ENCODE assay signal across 1 fruit fly cellular context in the genomic region with DNA sequence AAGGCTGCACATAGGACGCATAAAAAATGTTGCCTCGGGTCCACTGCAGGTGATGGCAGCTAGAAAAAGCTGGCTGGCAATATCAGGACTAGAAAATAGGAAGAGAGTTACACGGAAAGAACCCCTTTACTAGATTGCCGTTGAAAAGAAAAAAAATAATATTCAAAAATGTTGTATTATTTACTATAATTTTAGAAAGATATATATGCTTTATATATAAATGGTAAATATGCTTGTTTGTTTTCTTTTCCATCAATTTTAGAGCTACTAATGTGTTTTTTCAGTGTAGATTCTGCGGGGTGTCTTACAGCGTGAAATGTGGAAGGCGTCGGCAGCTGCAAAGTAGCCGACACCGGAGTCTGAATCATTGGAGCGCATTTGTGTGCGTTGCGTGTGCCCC.
A peak's percentile ranks its signal among the peaks of the same experiment; 100 is the strongest.
TF ChIP-seq lines count a peak whose summit lies in the region.

No protein-coding gene starts in this region.

TF ChIP-seq in whole organism, embryonic, 481 proteins besides CTCF, POLR2A, EP300 and RAD21 (continued from another document):
- peak; percentile 16 for TF ChIP-seq dmrt11E (tag; optimal IDR thresholded peaks at IDR 0.05; lab: Kevin White, UChicago)
- TF ChIP-seq tup (GFP tag; optimal IDR thresholded peaks at IDR 0.05; lab: Kevin White, UChicago): no peak
- no peak for TF ChIP-seq tio (GFP tag; optimal IDR thresholded peaks at IDR 0.05; lab: Kevin White, UChicago)
- 0 out of 3 replicates have a peak, but pooled peaks have one; percentile 13 for TF ChIP-seq CG34422 (GFP tag; IDR thresholded peaks at IDR 0.05; lab: Robert Waterston, UW)
- TF ChIP-seq croc (GFP tag; conservative IDR thresholded peaks at IDR 0.05; lab: Robert Waterston, UW): peak; percentile 30; the same call in 1 of the 3 replicates
- TF ChIP-seq CG31441 (GFP tag; IDR thresholded peaks at IDR 0.05; lab: Robert Waterston, UW): peak; percentile 22; the same call in 1 of the 2 replicates
- TF ChIP-seq lmd (GFP tag; IDR thresholded peaks at IDR 0.05; lab: Robert Waterston, UW): 0 out of 2 replicates have a peak, but pooled peaks have one; percentile 19
- TF ChIP-seq Gsc (GFP tag; IDR thresholded peaks at IDR 0.05; lab: Robert Waterston, UW): peak; percentile 13; the same call in 1 of the 2 replicates
- TF ChIP-seq Abd-B (GFP tag; optimal IDR thresholded peaks at IDR 0.05; lab: Kevin White, UChicago): peak; percentile 14
- 0 out of 2 replicates have a peak, but pooled peaks have one; percentile 20 for TF ChIP-seq ranshi (GFP tag; IDR thresholded peaks at IDR 0.05; lab: Robert Waterston, UW)
- TF ChIP-seq dmrt99B (tag; optimal IDR thresholded peaks at IDR 0.05; lab: Kevin White, UChicago): peak; percentile 24
